Worm (Caenorhabditis elegans) whole organism, L3 larva: ENCODE data around the gene klp-19.
A peak's percentile ranks its signal among the peaks of the same experiment; 100 is the strongest.

Experiments used
- R02D3.7 ChIP-seq: fragments of 150-350 bp; optimal IDR thresholded peaks from 2 replicates; lab custom pipeline; 2014; ENCODE audit warnings: missing biosample characterization, missing genetic modification characterization
- ama-1 ChIP-seq: fragments of 150-350 bp; optimal IDR thresholded peaks from 2 replicates; lab custom pipeline; 2018
- ceh-28 ChIP-seq: fragments of 150-350 bp; optimal IDR thresholded peaks from 2 replicates; lab custom pipeline; 2014; ENCODE audit warnings: missing biosample characterization, missing genetic modification reagents, missing genetic modification characterization
- elt-1 ChIP-seq: fragments of 150-350 bp; optimal IDR thresholded peaks from 2 replicates; lab custom pipeline; 2014; ENCODE audit warnings: missing biosample characterization, missing genetic modification characterization
- fkh-10 ChIP-seq: sonication (generic microtip); optimal IDR thresholded peaks from 2 replicates; lab custom pipeline; 2017; ENCODE audit warnings: missing biosample characterization, missing genetic modification reagents, missing genetic modification characterization
- fos-1 ChIP-seq: fragments of 150-350 bp; optimal IDR thresholded peaks from 2 replicates; lab custom pipeline; 2014; ENCODE audit warnings: missing biosample characterization, missing genetic modification characterization
- hmg-11 ChIP-seq: sonication (generic microtip); optimal IDR thresholded peaks from 2 replicates; lab custom pipeline; 2016; ENCODE audit warnings: missing genetic modification characterization, missing compliant biosample characterization
- jun-1 ChIP-seq: fragments of 150-350 bp; optimal IDR thresholded peaks from 2 replicates; lab custom pipeline; 2014; ENCODE audit warnings: missing biosample characterization, missing genetic modification reagents, missing genetic modification characterization
- lin-39 ChIP-seq: fragments of 150-350 bp; optimal IDR thresholded peaks from 2 replicates; lab custom pipeline; 2018; ENCODE audit warnings: missing biosample characterization, missing genetic modification reagents, missing genetic modification characterization
- nhr-23 ChIP-seq: fragments of 150-350 bp; optimal IDR thresholded peaks from 2 replicates; lab custom pipeline; 2014; ENCODE audit warnings: missing biosample characterization, missing genetic modification reagents, missing genetic modification characterization
- nhr-76 ChIP-seq: fragments of 150-350 bp; sonication (generic microtip); optimal IDR thresholded peaks from 5 replicates; lab custom pipeline; 2014; ENCODE audit warnings: missing biosample characterization, missing genetic modification characterization
- snpc-4 ChIP-seq: fragments of 150-350 bp; optimal IDR thresholded peaks from 2 replicates; lab custom pipeline; 2014; ENCODE audit warnings: missing biosample characterization, missing genetic modification characterization
- unc-39 ChIP-seq: sonication (generic microtip); optimal IDR thresholded peaks from 4 replicates; lab custom pipeline; 2017; ENCODE audit warnings: missing biosample characterization, missing genetic modification characterization

DNA sequence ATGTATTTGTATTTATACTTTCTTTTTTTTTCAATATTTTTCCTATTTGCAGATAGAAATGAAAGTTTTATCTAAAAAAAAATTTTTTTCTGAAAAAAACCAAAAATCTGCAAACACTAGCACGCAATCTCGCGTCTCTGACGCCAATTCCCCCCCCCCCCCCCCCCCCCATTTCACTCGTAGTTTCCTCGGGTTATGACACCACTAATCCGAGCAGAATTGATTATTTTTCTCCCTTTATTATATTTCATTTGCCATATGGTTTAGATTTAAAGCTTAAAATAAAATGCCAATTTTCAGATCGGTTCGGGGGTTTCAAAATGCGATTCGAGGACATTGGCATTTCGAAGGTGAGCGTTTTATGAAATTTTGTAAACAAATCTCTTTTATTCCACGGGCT is 39.7 kb upstream of the klp-19 start, which contains the start of gene mtm-6:
- TF ChIP-seq jun-1 (no peak), ama-1 (lab: Kevin White, UChicago) (no peak), lin-39 (tag; lab: Kevin White, UChicago) (no peak), hmg-11 (tag; lab: Kevin White, UChicago) (peak; percentile 11), nhr-76 (tag; lab: Kevin White, UChicago) (no peak), ceh-28 (tag; lab: Kevin White, UChicago) (no peak), fkh-10 (no peak), elt-1 (tag; lab: Kevin White, UChicago) (no peak), unc-39 (tag; lab: Kevin White, UChicago) (no peak), nhr-23 (tag; lab: Kevin White, UChicago) (no peak), snpc-4 (tag; lab: Kevin White, UChicago) (no peak), fos-1 (tag; lab: Kevin White, UChicago) (no peak), R02D3.7 (tag; lab: Kevin White, UChicago) (no peak)
